Worm (Caenorhabditis elegans) whole organism, late embryonic: Measurements from ENCODE around the gene kgb-1.

Experiments
- C08G9.2 ChIP-seq: sonication (generic microtip); optimal IDR thresholded peaks from 2 replicates; lab custom pipeline; 2016; ENCODE audit warnings: mild to moderate bottlenecking, missing genetic modification characterization, moderate library complexity, missing compliant biosample characterization
- C38D4.7 ChIP-seq: fragments of 200-800 bp; sonication (Bioruptor generic); optimal IDR thresholded peaks from 2 replicates; lab custom pipeline; 2018; ENCODE audit warnings: mild to moderate bottlenecking, missing genetic modification characterization, moderate library complexity, missing compliant biosample characterization
- F13H6.1 ChIP-seq: sonication (generic microtip); optimal IDR thresholded peaks from 2 replicates; lab custom pipeline; 2016; ENCODE audit warnings: missing genetic modification characterization, missing compliant biosample characterization
- Y22D7AL.16 ChIP-seq: sonication (generic microtip); optimal IDR thresholded peaks from 2 replicates; lab custom pipeline; 2016; ENCODE audit warnings: missing genetic modification characterization, missing compliant biosample characterization
- ahr-1 ChIP-seq: sonication (generic microtip); optimal IDR thresholded peaks from 2 replicates; lab custom pipeline; 2016; ENCODE audit warnings: missing genetic modification characterization, missing compliant biosample characterization
- ceh-14 ChIP-seq: sonication (generic microtip); optimal IDR thresholded peaks from 2 replicates; lab custom pipeline; 2016; ENCODE audit warnings: missing genotype, missing genetic modification characterization, missing compliant biosample characterization
- ceh-2 ChIP-seq: sonication (generic microtip); optimal IDR thresholded peaks from 2 replicates; lab custom pipeline; 2016; ENCODE audit warnings: missing genotype, missing genetic modification characterization, missing compliant biosample characterization
- ceh-30 ChIP-seq: fragments of 150-350 bp; optimal IDR thresholded peaks from 2 replicates; lab custom pipeline; 2014; ENCODE audit warnings: missing biosample characterization, missing genetic modification characterization
- ceh-31 ChIP-seq: sonication (generic microtip); optimal IDR thresholded peaks from 2 replicates; lab custom pipeline; 2016; ENCODE audit warnings: missing genetic modification characterization, missing compliant biosample characterization
- ceh-34 ChIP-seq: sonication (generic microtip); optimal IDR thresholded peaks from 2 replicates; lab custom pipeline; 2016; ENCODE audit warnings: mild to moderate bottlenecking, missing genetic modification characterization, missing compliant biosample characterization
- ceh-9 ChIP-seq: sonication (generic microtip); optimal IDR thresholded peaks from 2 replicates; lab custom pipeline; 2016; ENCODE audit warnings: mild to moderate bottlenecking, missing genetic modification characterization, inconsistent platforms, missing compliant biosample characterization
- dmd-4 ChIP-seq: sonication (generic microtip); optimal IDR thresholded peaks from 2 replicates; lab custom pipeline; 2016; ENCODE audit warnings: borderline replicate concordance, missing genetic modification characterization, missing compliant biosample characterization
- dve-1 ChIP-seq: sonication (generic microtip); optimal IDR thresholded peaks from 2 replicates; lab custom pipeline; 2017; ENCODE audit warnings: antibody characterized with exemption, mild to moderate bottlenecking, missing genetic modification characterization, missing compliant biosample characterization
- elt-2 ChIP-seq: sonication (generic microtip); optimal IDR thresholded peaks from 2 replicates; lab custom pipeline; 2016; ENCODE audit warnings: missing genetic modification reagents, missing genetic modification characterization, missing compliant biosample characterization
- elt-4 ChIP-seq: sonication (generic microtip); optimal IDR thresholded peaks from 2 replicates; lab custom pipeline; 2016; ENCODE audit warnings: missing genetic modification characterization, missing compliant biosample characterization
- eyg-1 ChIP-seq: sonication (generic microtip); optimal IDR thresholded peaks from 2 replicates; lab custom pipeline; 2016; ENCODE audit warnings: missing genotype, missing genetic modification characterization, missing compliant biosample characterization
- fkh-6 ChIP-seq: sonication (generic microtip); optimal IDR thresholded peaks from 2 replicates; lab custom pipeline; 2016; ENCODE audit warnings: missing genetic modification characterization, missing compliant biosample characterization
- gmeb-2 ChIP-seq: sonication (generic microtip); optimal IDR thresholded peaks from 2 replicates; lab custom pipeline; 2016; ENCODE audit warnings: missing genetic modification characterization, inconsistent platforms, missing compliant biosample characterization
- hlh-13 ChIP-seq: fragments of 200-800 bp; sonication (Bioruptor generic); optimal IDR thresholded peaks from 2 replicates; lab custom pipeline; 2018; ENCODE audit warnings: mild to moderate bottlenecking, missing genetic modification characterization, missing compliant biosample characterization
- hlh-15 ChIP-seq: sonication (generic microtip); optimal IDR thresholded peaks from 2 replicates; lab custom pipeline; 2016; ENCODE audit warnings: missing genetic modification characterization, missing compliant biosample characterization
- hlh-30 ChIP-seq: sonication (generic microtip); optimal IDR thresholded peaks from 2 replicates; lab custom pipeline; 2017; ENCODE audit warnings: antibody characterized with exemption, missing genetic modification characterization, missing compliant biosample characterization; ENCODE audit not compliant: insufficient read depth
- hlh-8 ChIP-seq: sonication (generic microtip); optimal IDR thresholded peaks from 2 replicates; lab custom pipeline; 2016; ENCODE audit warnings: missing genotype, missing genetic modification characterization, missing compliant biosample characterization
- lim-6 ChIP-seq: sonication (generic microtip); optimal IDR thresholded peaks from 2 replicates; lab custom pipeline; 2016; ENCODE audit warnings: missing genetic modification characterization, missing compliant biosample characterization
- lin-11 ChIP-seq: fragments of 200-800 bp; sonication (Bioruptor generic); optimal IDR thresholded peaks from 2 replicates; lab custom pipeline; 2018; ENCODE audit warnings: mild to moderate bottlenecking, missing genetic modification characterization, missing compliant biosample characterization
- madf-2 ChIP-seq: sonication (generic microtip); optimal IDR thresholded peaks from 2 replicates; lab custom pipeline; 2017; ENCODE audit warnings: missing genetic modification characterization, missing compliant biosample characterization
- odd-2 ChIP-seq: sonication (generic microtip); optimal IDR thresholded peaks from 2 replicates; lab custom pipeline; 2017; ENCODE audit warnings: antibody characterized with exemption, mild to moderate bottlenecking, missing genetic modification characterization, missing compliant biosample characterization
- pat-9 ChIP-seq: fragments of 200-800 bp; sonication (Bioruptor generic); optimal IDR thresholded peaks from 2 replicates; lab custom pipeline; 2018; ENCODE audit warnings: mild to moderate bottlenecking, missing genetic modification characterization, moderate library complexity, missing compliant biosample characterization
- pax-1 ChIP-seq: fragments of 150-350 bp; optimal IDR thresholded peaks from 2 replicates; lab custom pipeline; 2014; ENCODE audit warnings: missing biosample characterization, missing genetic modification characterization
- pha-2 ChIP-seq: sonication (generic microtip); optimal IDR thresholded peaks from 2 replicates; lab custom pipeline; 2017; ENCODE audit warnings: mild to moderate bottlenecking, missing genetic modification characterization, missing compliant biosample characterization
- pqm-1 ChIP-seq: sonication (generic microtip); optimal IDR thresholded peaks from 2 replicates; lab custom pipeline; 2016; ENCODE audit warnings: missing genetic modification characterization, missing compliant biosample characterization
- ref-2 ChIP-seq: sonication (generic microtip); optimal IDR thresholded peaks from 2 replicates; lab custom pipeline; 2016; ENCODE audit warnings: missing genetic modification characterization, missing compliant biosample characterization
- rnt-1 ChIP-seq: sonication (generic microtip); optimal IDR thresholded peaks from 2 replicates; lab custom pipeline; 2016; ENCODE audit warnings: missing genetic modification characterization, missing compliant biosample characterization
- ttx-3 ChIP-seq: sonication (generic microtip); optimal IDR thresholded peaks from 2 replicates; lab custom pipeline; 2016; ENCODE audit warnings: missing genetic modification reagents, missing genetic modification characterization, missing compliant biosample characterization
- unc-3 ChIP-seq, 2 experiments: fragments of 200-800 bp in 1 of 2; sonication (Bioruptor generic) in 1 of 2; sonication (generic microtip) in 1 of 2; conservative IDR thresholded peaks in 1 of 2; optimal IDR thresholded peaks in 1 of 2; 2 replicates each; pipeline versions ENCODE4 v1.3.6 to Lab custom; 2016 to 2022; ENCODE audit warnings: missing compliant biosample characterization in 2 of 2, missing genetic modification characterization in 2 of 2, missing genetic modification reagents in 1 of 2
- unc-42 ChIP-seq: sonication (generic microtip); optimal IDR thresholded peaks from 2 replicates; lab custom pipeline; 2016; ENCODE audit warnings: missing genotype, missing genetic modification characterization, missing compliant biosample characterization
- unc-55 ChIP-seq: sonication (generic microtip); optimal IDR thresholded peaks from 2 replicates; lab custom pipeline; 2017; ENCODE audit warnings: missing biosample characterization, missing genetic modification reagents, missing genetic modification characterization
- unc-86 ChIP-seq: sonication (generic microtip); optimal IDR thresholded peaks from 2 replicates; lab custom pipeline; 2016; ENCODE audit warnings: missing genetic modification characterization, missing compliant biosample characterization
- ztf-16 ChIP-seq: sonication (generic microtip); optimal IDR thresholded peaks from 2 replicates; lab custom pipeline; 2017; ENCODE audit warnings: missing genetic modification characterization, missing compliant biosample characterization

The kgb-1 gene

DNA sequence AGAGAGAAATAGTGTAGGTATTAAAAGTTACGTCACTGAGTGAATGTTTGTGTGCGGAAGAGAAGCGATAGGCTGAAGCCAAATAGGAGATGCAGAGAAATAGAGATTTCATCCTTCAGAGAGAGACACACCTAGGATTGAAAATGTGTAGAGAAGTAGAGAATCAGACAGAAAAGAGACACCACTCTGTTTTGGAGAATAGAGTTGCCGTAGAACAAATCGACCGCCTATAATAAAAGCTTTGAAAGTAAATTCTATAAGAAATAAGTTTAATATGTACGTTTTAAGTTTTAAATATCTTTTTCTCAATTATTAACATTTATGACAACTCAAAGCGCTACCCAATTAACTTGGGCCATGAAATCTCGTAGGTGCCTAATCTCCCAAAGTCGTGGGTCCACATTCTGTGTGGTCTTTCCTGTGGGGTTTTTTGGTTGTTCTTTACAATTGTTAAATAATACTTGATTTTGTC lies 621 bp upstream of the kgb-1 start, which contains the start of gene T07A9.12 (continued):
- TF ChIP-seq unc-3 (GFP tag; conservative IDR thresholded peaks at IDR 0.05; lab: Robert Waterston, UW) (no peak), unc-3 (tag; optimal IDR thresholded peaks at IDR 0.05; lab: Kevin White, UChicago) (peak; percentile 51), dmd-4 (tag; lab: Kevin White, UChicago) (peak; percentile 34), C38D4.7 (GFP tag; lab: Kevin White, UChicago) (no peak), elt-2 (tag; lab: Kevin White, UChicago) (peak; percentile 84), ceh-9 (no peak), C08G9.2 (tag; lab: Kevin White, UChicago) (peak; percentile 89), unc-42 (tag; lab: Kevin White, UChicago) (peak; percentile 59), ztf-16 (tag; lab: Kevin White, UChicago) (peak; percentile 37), eyg-1 (tag; lab: Kevin White, UChicago) (no peak), lin-11 (tag; lab: Kevin White, UChicago) (no peak), dve-1 (tag; lab: Kevin White, UChicago) (no peak), lim-6 (tag; lab: Kevin White, UChicago) (peak; percentile 77), elt-4 (tag; lab: Kevin White, UChicago) (no peak), ttx-3 (tag; lab: Kevin White, UChicago) (peak; percentile 26), ceh-31 (tag; lab: Kevin White, UChicago) (peak; percentile 99), ceh-14 (tag; lab: Kevin White, UChicago) (peak; percentile 65), unc-55 (GFP tag; lab: Kevin White, UChicago) (peak; percentile 19), ahr-1 (tag; lab: Kevin White, UChicago) (peak; percentile 54), rnt-1 (tag; lab: Kevin White, UChicago) (peak; percentile 80), pqm-1 (peak; percentile 78), gmeb-2 (no peak)
- TF ChIP-seq, all 69 proteins: peak for 37

DNA sequence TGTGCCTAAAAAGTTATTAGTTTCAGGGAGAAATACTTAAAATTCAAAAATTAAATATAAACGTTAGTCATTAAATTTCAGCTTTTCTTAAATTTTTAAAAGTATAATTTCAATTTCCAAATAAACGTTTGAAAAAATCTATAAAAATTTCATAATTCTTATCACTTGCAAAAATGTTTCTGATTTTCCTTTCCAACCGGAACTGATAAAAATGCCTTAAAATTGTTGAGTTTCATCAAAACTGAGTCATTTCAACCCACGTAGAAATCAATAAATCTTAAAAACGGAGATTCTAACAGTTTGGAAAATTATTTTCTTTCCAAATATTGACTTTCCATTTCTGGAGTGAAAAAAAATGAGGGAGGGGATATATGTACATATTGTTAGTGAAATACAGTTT lies 943 bp downstream of the kgb-1 start:
- TF ChIP-seq ceh-30 (tag; lab: Kevin White, UChicago) = no peak
- TF ChIP-seq pat-9 = no peak
- TF ChIP-seq hlh-15 = no peak
- TF ChIP-seq madf-2 = no peak
- TF ChIP-seq eyg-1 (tag; lab: Kevin White, UChicago) = no peak
- no peak for TF ChIP-seq ceh-31 (tag; lab: Kevin White, UChicago)
- no peak for TF ChIP-seq F13H6.1 (tag; lab: Kevin White, UChicago)
- no peak for TF ChIP-seq odd-2 (tag; lab: Kevin White, UChicago)

DNA sequence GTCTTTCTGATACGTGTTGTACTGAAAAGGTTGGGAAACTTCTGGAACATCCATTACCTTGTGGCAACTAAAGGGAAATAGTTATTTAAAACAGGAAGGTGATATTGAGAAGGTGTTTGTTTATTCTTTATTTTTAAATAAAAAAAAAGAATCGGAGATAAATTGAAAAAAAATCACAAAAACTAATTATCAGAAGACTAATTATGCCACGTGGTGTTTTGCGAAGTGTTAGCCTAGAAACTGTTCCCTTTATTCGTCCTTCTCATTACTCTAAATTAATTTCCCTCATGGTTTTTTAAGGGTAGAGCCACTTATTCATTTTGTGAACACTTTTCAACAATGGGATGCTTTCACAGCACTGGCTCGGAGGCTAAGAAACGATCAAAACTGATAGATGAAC lies 8.4 kb downstream of the kgb-1 start, which contains the start of gene gpa-4:
Gene gpa-4 (plus strand): TSS at position 301 of the 400 bp plus-strand sequence.
- TF ChIP-seq fkh-6 (no peak), C08G9.2 (tag; lab: Kevin White, UChicago) (no peak), pax-1 (no peak), hlh-13 (GFP tag; lab: Kevin White, UChicago) (no peak), pha-2 (tag; lab: Kevin White, UChicago) (no peak), ref-2 (tag; lab: Kevin White, UChicago) (no peak)
- TF ChIP-seq, all 69 proteins: peak for 0

DNA sequence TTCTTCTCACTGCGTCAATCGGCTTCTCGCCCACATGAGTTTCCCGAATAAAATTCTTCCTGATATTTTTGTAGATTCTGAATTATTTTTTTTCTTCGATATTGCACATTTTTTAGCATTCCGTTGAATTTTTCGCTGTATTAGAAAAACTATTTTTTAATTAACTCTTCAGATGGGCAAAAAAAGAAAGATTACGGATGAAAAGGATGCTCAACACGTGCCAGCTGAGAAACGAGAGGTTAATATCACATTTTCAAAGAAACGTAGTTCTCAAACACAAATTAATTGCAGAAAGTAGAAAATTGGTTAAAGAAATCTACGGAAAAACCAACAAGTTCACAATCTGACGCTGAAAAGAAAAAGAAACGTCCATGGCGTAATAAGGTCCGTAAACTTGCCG lies 13.5 kb downstream of the kgb-1 start, which contains the start of gene rrp-8:
Gene rrp-8 (plus strand): TSS at position 173 of the 400 bp plus-strand sequence.
- TF ChIP-seq pax-1 = no peak
- TF ChIP-seq hlh-8 (tag; lab: Kevin White, UChicago) = no peak
- no peak for TF ChIP-seq Y22D7AL.16
- TF ChIP-seq hlh-30 (tag; lab: Kevin White, UChicago) = no peak
- TF ChIP-seq unc-86 (tag; lab: Kevin White, UChicago) = no peak
- TF ChIP-seq hlh-15 = no peak
- TF ChIP-seq ceh-34 (tag; lab: Kevin White, UChicago) = no peak
- TF ChIP-seq ceh-2 = no peak
